Fruit fly (Drosophila melanogaster) Kc167 (cell line): ENCODE measurements around the gene AANATL7.

ENCODE experiments used
- Myc ChIP-seq: fragments of >200 bp; optimal IDR thresholded peaks from 2 replicates; lab custom pipeline; 2017; ENCODE audit warnings: missing external identifiers
- Sin3A ChIP-seq: fragments of >200 bp; optimal IDR thresholded peaks from 2 replicates; lab custom pipeline; 2018; ENCODE audit warnings: missing external identifiers
- h ChIP-seq: fragments of >200 bp; optimal IDR thresholded peaks from 3 replicates; lab custom pipeline; 2018; ENCODE audit warnings: missing external identifiers
- insv ChIP-seq: fragments of >200 bp; optimal IDR thresholded peaks from 3 replicates; lab custom pipeline; 2018; ENCODE audit warnings: missing external identifiers
- psq ChIP-seq: fragments of >200 bp; optimal IDR thresholded peaks from 2 replicates; lab custom pipeline; 2017; ENCODE audit warnings: missing external identifiers
- ttk ChIP-seq: sonication (Bioruptor generic); optimal IDR thresholded peaks from 2 replicates; lab custom pipeline; 2017; ENCODE audit warnings: missing external identifiers

Gene AANATL7

dm6 chrX:2580319-2581008, at the start of gene AANATL7, which contains the start of gene Vha36-3:
Gene AANATL7, plus strand, starts transcription at chrX:2580958.
Gene Vha36-3, minus strand, starts transcription at chrX:2580560.
- no peak for TF ChIP-seq ttk (lab: Kevin White, UChicago)
- TF ChIP-seq Sin3A (lab: Kevin White, UChicago) = no peak
- no peak for TF ChIP-seq h
- TF ChIP-seq Myc (lab: Kevin White, UChicago) = no peak
- TF ChIP-seq insv (lab: Kevin White, UChicago) = no peak
- no peak for TF ChIP-seq psq (lab: Kevin White, UChicago)

DNA sequence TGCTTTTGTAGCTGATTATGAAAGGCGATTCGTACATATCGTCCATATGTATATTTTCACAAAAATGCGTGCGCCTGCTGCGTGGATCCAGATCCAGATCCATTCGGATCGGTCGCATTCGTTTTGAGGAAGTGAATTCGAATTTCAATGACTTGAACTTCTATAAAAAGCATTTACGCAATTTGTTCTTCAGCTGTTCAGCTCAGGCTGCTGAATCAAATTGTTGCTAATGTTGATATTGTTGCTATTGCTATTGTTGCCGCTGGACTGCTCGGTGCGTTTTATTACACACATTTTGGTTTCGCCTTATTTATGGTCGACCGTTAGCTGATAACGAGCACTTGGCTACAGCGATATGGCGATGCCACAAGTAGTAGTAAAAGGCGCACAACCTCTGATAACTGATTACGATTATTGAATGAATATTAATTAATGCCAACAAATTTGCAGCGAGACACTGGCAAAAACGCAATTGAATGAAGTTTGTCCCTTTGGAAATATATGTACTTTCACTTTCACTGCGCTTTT, 49.4 kb upstream of the AANATL7 start:
- TF ChIP-seq psq (lab: Kevin White, UChicago) (no peak), Myc (lab: Kevin White, UChicago) (no peak), ttk (lab: Kevin White, UChicago) (no peak), Sin3A (lab: Kevin White, UChicago) (no peak), insv (lab: Kevin White, UChicago) (no peak), h (no peak)

DNA sequence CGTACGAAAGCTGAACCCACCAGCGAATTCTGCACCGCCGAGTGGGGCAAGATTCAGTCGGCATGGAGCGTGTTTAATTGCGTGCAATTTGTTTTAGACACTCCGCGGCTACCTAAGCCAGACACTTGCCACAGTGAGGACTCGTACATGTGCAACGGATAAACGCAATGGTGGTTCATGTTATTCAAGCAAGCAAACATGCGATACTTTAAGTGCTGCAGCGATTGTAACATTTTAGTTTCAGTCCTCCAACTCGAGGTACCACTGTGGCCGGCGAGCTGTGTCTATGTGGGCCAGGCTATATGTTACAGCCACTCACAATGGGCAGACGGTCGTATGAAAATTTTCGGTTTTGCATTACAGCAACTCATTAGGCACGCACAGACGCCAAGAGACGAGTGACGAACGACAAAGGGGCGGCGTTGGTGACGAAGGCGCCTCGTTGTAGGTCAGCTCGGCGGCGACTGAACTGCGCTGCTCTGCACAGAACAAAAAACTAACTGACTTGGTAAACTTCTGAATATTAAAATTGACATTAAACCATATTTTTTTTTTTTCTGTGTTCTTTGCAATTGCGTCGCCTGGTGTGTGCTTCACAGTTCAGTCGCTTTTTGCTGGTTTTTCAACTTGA, 46.8 kb upstream of the AANATL7 start:
- TF ChIP-seq h (no peak), ttk (lab: Kevin White, UChicago) (no peak), insv (lab: Kevin White, UChicago) (no peak), Myc (lab: Kevin White, UChicago) (no peak), Sin3A (lab: Kevin White, UChicago) (no peak), psq (lab: Kevin White, UChicago) (no peak)

DNA sequence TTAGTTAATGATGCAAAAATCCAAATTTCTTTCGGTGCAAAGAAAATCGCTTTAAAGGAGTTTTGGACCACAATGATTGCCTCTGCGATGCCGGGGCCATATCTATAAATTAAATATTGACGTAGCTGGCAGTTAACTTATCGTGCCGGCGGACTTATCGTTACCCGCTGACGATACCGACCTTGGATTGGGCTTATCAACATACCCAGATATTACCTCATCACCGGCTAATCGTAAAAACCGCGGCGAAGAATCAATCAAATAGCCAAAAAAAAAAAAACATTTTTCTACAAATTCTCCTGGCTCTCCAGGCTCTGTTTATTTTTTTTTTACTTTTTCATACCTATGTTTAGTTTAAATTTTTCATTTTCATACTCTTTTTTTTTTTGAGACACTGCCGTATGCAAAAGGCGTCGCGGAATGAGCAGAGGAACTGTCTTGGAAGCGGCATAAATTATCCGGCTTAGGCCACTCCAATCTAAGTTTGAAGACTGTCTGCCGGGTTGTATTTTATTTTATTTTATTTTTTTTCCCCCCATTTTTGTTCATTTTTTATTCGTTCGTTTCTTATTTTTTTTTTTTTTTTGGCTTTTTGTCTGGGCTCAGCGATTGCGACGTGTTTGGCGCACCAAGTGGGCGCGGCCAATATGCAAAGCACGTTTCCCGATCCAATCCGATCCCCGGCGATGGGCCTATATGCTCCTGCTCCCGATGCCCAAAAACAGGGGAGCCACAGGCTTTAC, 45.6 kb upstream of the AANATL7 start:
- TF ChIP-seq insv (lab: Kevin White, UChicago) = no peak
- no peak for TF ChIP-seq psq (lab: Kevin White, UChicago)
- no peak for TF ChIP-seq Myc (lab: Kevin White, UChicago)
- no peak for TF ChIP-seq h
- TF ChIP-seq Sin3A (lab: Kevin White, UChicago) = no peak
- no peak for TF ChIP-seq ttk (lab: Kevin White, UChicago)

dm6 chrX:2536136-2536535, 44.6 kb upstream of the AANATL7 start:
- TF ChIP-seq Myc (lab: Kevin White, UChicago) (no peak), insv (lab: Kevin White, UChicago) (no peak), psq (lab: Kevin White, UChicago) (no peak), h (no peak), Sin3A (lab: Kevin White, UChicago) (no peak), ttk (lab: Kevin White, UChicago) (no peak)

DNA sequence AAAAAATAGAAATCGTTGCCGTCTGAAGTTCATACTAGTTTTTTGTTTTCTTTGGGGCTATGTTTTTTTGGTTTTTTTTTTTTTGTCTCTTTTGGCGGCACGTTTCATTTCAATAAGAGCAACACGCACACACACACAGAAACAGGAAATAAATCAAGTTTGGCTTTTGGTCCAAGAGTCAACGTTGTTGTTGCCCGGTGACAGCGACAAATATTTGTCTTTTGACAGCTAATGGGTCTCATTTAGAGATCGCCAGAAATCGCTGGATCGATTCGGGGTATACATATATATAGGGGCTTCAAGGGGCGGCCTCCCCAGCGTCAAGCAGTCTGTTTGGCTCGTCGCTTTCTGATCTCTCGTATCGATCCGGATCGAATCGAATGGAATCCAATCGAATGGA, 43.4 kb upstream of the AANATL7 start:
- TF ChIP-seq Myc (lab: Kevin White, UChicago) = no peak
- TF ChIP-seq insv (lab: Kevin White, UChicago) = no peak
- no peak for TF ChIP-seq h
- TF ChIP-seq Sin3A (lab: Kevin White, UChicago) = no peak
- TF ChIP-seq psq (lab: Kevin White, UChicago) = no peak
- TF ChIP-seq ttk (lab: Kevin White, UChicago) = no peak

- no peak for TF ChIP-seq h
- TF ChIP-seq psq (lab: Kevin White, UChicago) = no peak
- no peak for TF ChIP-seq ttk (lab: Kevin White, UChicago)
- no peak for TF ChIP-seq Myc (lab: Kevin White, UChicago)
- TF ChIP-seq insv (lab: Kevin White, UChicago) = no peak
- no peak for TF ChIP-seq Sin3A (lab: Kevin White, UChicago)
These were observed 42.4 kb upstream of the AANATL7 start for dm6 chrX:2538387-2538786.

- no peak for TF ChIP-seq ttk (lab: Kevin White, UChicago)
- TF ChIP-seq psq (lab: Kevin White, UChicago) = no peak
- TF ChIP-seq Myc (lab: Kevin White, UChicago) = no peak
- TF ChIP-seq insv (lab: Kevin White, UChicago) = no peak
- no peak for TF ChIP-seq Sin3A (lab: Kevin White, UChicago)
- TF ChIP-seq h = no peak
These were observed 41.3 kb upstream of the AANATL7 start for dm6 chrX:2539495-2539894.

DNA sequence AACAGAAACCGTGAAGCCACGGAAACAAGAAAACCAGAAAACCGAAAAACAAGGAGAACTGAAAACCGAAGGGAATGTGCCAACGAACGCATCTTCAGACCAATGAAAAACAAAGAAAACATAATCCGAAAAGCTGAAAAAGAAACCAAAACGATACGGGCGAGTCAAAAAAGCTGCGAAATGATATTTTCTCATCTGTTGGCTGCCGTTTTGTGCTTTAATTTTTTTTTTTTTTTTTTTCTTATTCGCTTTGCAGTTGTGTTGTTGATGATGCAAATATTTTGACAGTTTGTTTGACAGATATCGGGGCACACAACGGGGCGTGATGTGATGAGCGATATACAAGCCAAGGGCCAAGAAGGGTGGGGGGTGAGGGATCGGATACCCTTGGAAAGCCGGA, 38.3 kb upstream of the AANATL7 start:
- no peak for TF ChIP-seq h
- TF ChIP-seq insv (lab: Kevin White, UChicago) = no peak
- TF ChIP-seq Sin3A (lab: Kevin White, UChicago) = no peak
- TF ChIP-seq ttk (lab: Kevin White, UChicago) = no peak
- TF ChIP-seq psq (lab: Kevin White, UChicago) = no peak
- no peak for TF ChIP-seq Myc (lab: Kevin White, UChicago)

DNA sequence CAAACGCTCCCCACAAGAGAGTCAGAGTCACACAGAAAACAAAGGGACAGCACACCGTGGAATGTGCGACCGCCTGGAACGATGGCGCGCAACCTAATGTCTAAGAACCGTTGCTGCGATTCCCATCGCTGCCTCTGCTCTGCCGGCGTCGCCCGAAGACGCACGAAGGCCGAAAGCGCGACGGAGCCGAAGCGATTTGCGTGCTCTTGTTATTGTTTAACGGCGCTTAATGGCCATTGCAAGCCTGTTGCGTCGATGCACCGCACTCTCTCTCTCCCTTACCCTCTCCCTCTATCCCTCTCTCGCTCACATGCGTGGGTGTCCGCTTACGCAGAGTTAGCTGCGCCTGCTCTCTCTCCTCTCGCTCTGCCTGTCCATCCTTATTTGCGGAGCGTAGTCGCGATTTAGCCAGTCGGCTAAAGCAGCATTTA, 35.4 kb upstream of the AANATL7 start, which contains the start of gene trol:
Gene trol, minus strand, starts transcription at position 100 of the 431 bp plus-strand sequence.
- TF ChIP-seq Sin3A (lab: Kevin White, UChicago) (no peak), psq (lab: Kevin White, UChicago) (no peak), h (no peak), insv (lab: Kevin White, UChicago) (no peak), ttk (lab: Kevin White, UChicago) (no peak), Myc (lab: Kevin White, UChicago) (no peak)

dm6 chrX:2546260-2546659, 34.5 kb upstream of the AANATL7 start:
- TF ChIP-seq psq (lab: Kevin White, UChicago) (no peak), h (no peak), ttk (lab: Kevin White, UChicago) (no peak), insv (lab: Kevin White, UChicago) (no peak), Sin3A (lab: Kevin White, UChicago) (no peak), Myc (lab: Kevin White, UChicago) (no peak)
